Worm (Caenorhabditis elegans) whole organism, late embryonic: Measurements from ENCODE around the gene arx-2.

Experiments
- K02D7.2 ChIP-seq: sonication (generic microtip); optimal IDR thresholded peaks from 2 replicates; lab custom pipeline; 2017; ENCODE audit warnings: mild to moderate bottlenecking, missing genetic modification characterization, missing compliant biosample characterization
- K09A11.1 ChIP-seq: sonication (generic microtip); optimal IDR thresholded peaks from 2 replicates; lab custom pipeline; 2017; ENCODE audit warnings: antibody characterized with exemption, mild to moderate bottlenecking, missing genetic modification characterization, missing compliant biosample characterization; ENCODE audit not compliant: insufficient read depth
- Y22D7AL.16 ChIP-seq: sonication (generic microtip); optimal IDR thresholded peaks from 2 replicates; lab custom pipeline; 2016; ENCODE audit warnings: missing genetic modification characterization, missing compliant biosample characterization
- ama-1 ChIP-seq: fragments of 150-350 bp; optimal IDR thresholded peaks from 2 replicates; lab custom pipeline; 2014
- ceh-14 ChIP-seq: sonication (generic microtip); optimal IDR thresholded peaks from 2 replicates; lab custom pipeline; 2016; ENCODE audit warnings: missing genotype, missing genetic modification characterization, missing compliant biosample characterization
- ceh-18 ChIP-seq: sonication (generic microtip); optimal IDR thresholded peaks from 2 replicates; lab custom pipeline; 2016; ENCODE audit warnings: missing genetic modification characterization, missing compliant biosample characterization
- ceh-19 ChIP-seq: fragments of 200-800 bp; sonication (Bioruptor generic); optimal IDR thresholded peaks from 2 replicates; lab custom pipeline; 2018; ENCODE audit warnings: mild to moderate bottlenecking, missing genetic modification characterization, missing compliant biosample characterization
- ceh-22 ChIP-seq: sonication (generic microtip); optimal IDR thresholded peaks from 2 replicates; lab custom pipeline; 2017; ENCODE audit warnings: missing biosample characterization, missing genetic modification characterization
- ceh-24 ChIP-seq: sonication (generic microtip); optimal IDR thresholded peaks from 2 replicates; lab custom pipeline; 2016; ENCODE audit warnings: mild to moderate bottlenecking, missing genetic modification characterization, missing compliant biosample characterization
- ceh-31 ChIP-seq: sonication (generic microtip); optimal IDR thresholded peaks from 2 replicates; lab custom pipeline; 2016; ENCODE audit warnings: missing genetic modification characterization, missing compliant biosample characterization
- ceh-34 ChIP-seq: sonication (generic microtip); optimal IDR thresholded peaks from 2 replicates; lab custom pipeline; 2016; ENCODE audit warnings: mild to moderate bottlenecking, missing genetic modification characterization, missing compliant biosample characterization
- ceh-6 ChIP-seq: fragments of 200-800 bp; sonication (Bioruptor generic); optimal IDR thresholded peaks from 2 replicates; lab custom pipeline; 2018; ENCODE audit warnings: mild to moderate bottlenecking, missing genetic modification characterization, missing compliant biosample characterization
- ceh-9 ChIP-seq: sonication (generic microtip); optimal IDR thresholded peaks from 2 replicates; lab custom pipeline; 2016; ENCODE audit warnings: mild to moderate bottlenecking, missing genetic modification characterization, inconsistent platforms, missing compliant biosample characterization
- dmd-4 ChIP-seq: sonication (generic microtip); optimal IDR thresholded peaks from 2 replicates; lab custom pipeline; 2016; ENCODE audit warnings: borderline replicate concordance, missing genetic modification characterization, missing compliant biosample characterization
- dve-1 ChIP-seq: sonication (generic microtip); optimal IDR thresholded peaks from 2 replicates; lab custom pipeline; 2017; ENCODE audit warnings: antibody characterized with exemption, mild to moderate bottlenecking, missing genetic modification characterization, missing compliant biosample characterization
- elt-4 ChIP-seq: sonication (generic microtip); optimal IDR thresholded peaks from 2 replicates; lab custom pipeline; 2016; ENCODE audit warnings: missing genetic modification characterization, missing compliant biosample characterization
- ets-4 ChIP-seq: sonication (generic microtip); optimal IDR thresholded peaks from 2 replicates; lab custom pipeline; 2016; ENCODE audit warnings: missing genetic modification characterization, missing compliant biosample characterization
- eyg-1 ChIP-seq: sonication (generic microtip); optimal IDR thresholded peaks from 2 replicates; lab custom pipeline; 2016; ENCODE audit warnings: missing genotype, missing genetic modification characterization, missing compliant biosample characterization
- hlh-13 ChIP-seq: fragments of 200-800 bp; sonication (Bioruptor generic); optimal IDR thresholded peaks from 2 replicates; lab custom pipeline; 2018; ENCODE audit warnings: mild to moderate bottlenecking, missing genetic modification characterization, missing compliant biosample characterization
- hlh-15 ChIP-seq: sonication (generic microtip); optimal IDR thresholded peaks from 2 replicates; lab custom pipeline; 2016; ENCODE audit warnings: missing genetic modification characterization, missing compliant biosample characterization
- hlh-30 ChIP-seq: sonication (generic microtip); optimal IDR thresholded peaks from 2 replicates; lab custom pipeline; 2017; ENCODE audit warnings: antibody characterized with exemption, missing genetic modification characterization, missing compliant biosample characterization; ENCODE audit not compliant: insufficient read depth
- hlh-8 ChIP-seq: sonication (generic microtip); optimal IDR thresholded peaks from 2 replicates; lab custom pipeline; 2016; ENCODE audit warnings: missing genotype, missing genetic modification characterization, missing compliant biosample characterization
- mec-3 ChIP-seq: sonication (generic microtip); optimal IDR thresholded peaks from 2 replicates; lab custom pipeline; 2016; ENCODE audit warnings: borderline replicate concordance, missing genetic modification characterization, missing compliant biosample characterization
- nfya-1 ChIP-seq: sonication (generic microtip); optimal IDR thresholded peaks from 2 replicates; lab custom pipeline; 2017; ENCODE audit warnings: missing genetic modification characterization, mild to moderate bottlenecking, missing compliant biosample characterization, antibody characterized with exemption, moderate library complexity
- nhr-11 ChIP-seq: fragments of 150-350 bp; optimal IDR thresholded peaks from 2 replicates; lab custom pipeline; 2014; ENCODE audit warnings: missing biosample characterization, missing genetic modification characterization
- nhr-232 ChIP-seq: sonication (generic microtip); optimal IDR thresholded peaks from 2 replicates; lab custom pipeline; 2016; ENCODE audit warnings: missing genetic modification characterization, missing compliant biosample characterization
- odd-2 ChIP-seq: sonication (generic microtip); optimal IDR thresholded peaks from 2 replicates; lab custom pipeline; 2017; ENCODE audit warnings: antibody characterized with exemption, mild to moderate bottlenecking, missing genetic modification characterization, missing compliant biosample characterization
- pag-3 ChIP-seq: sonication (generic microtip); optimal IDR thresholded peaks from 2 replicates; lab custom pipeline; 2016; ENCODE audit warnings: missing compliant biosample characterization, missing genetic modification characterization, borderline replicate concordance
- pat-9 ChIP-seq: fragments of 200-800 bp; sonication (Bioruptor generic); optimal IDR thresholded peaks from 2 replicates; lab custom pipeline; 2018; ENCODE audit warnings: mild to moderate bottlenecking, missing genetic modification characterization, moderate library complexity, missing compliant biosample characterization
- pax-1 ChIP-seq: fragments of 150-350 bp; optimal IDR thresholded peaks from 2 replicates; lab custom pipeline; 2014; ENCODE audit warnings: missing biosample characterization, missing genetic modification characterization
- pha-4 ChIP-seq: fragments of 150-350 bp; optimal IDR thresholded peaks from 2 replicates; lab custom pipeline; 2018; ENCODE audit warnings: missing biosample characterization, missing genetic modification reagents, missing genetic modification characterization
- pqm-1 ChIP-seq: sonication (generic microtip); optimal IDR thresholded peaks from 2 replicates; lab custom pipeline; 2016; ENCODE audit warnings: missing genetic modification characterization, missing compliant biosample characterization
- sdc-2 ChIP-seq: sonication (generic microtip); optimal IDR thresholded peaks from 2 replicates; lab custom pipeline; 2016; ENCODE audit warnings: missing genotype, missing genetic modification characterization, missing compliant biosample characterization
- tbx-2 ChIP-seq: sonication (generic microtip); optimal IDR thresholded peaks from 2 replicates; lab custom pipeline; 2016; ENCODE audit warnings: missing genetic modification characterization, missing compliant biosample characterization
- tbx-7 ChIP-seq: sonication (generic microtip); optimal IDR thresholded peaks from 2 replicates; lab custom pipeline; 2016; ENCODE audit warnings: missing genotype, missing genetic modification characterization, missing compliant biosample characterization
- ttx-3 ChIP-seq: sonication (generic microtip); optimal IDR thresholded peaks from 2 replicates; lab custom pipeline; 2016; ENCODE audit warnings: missing genetic modification reagents, missing genetic modification characterization, missing compliant biosample characterization
- unc-3 ChIP-seq, 2 experiments: fragments of 200-800 bp in 1 of 2; sonication (Bioruptor generic) in 1 of 2; sonication (generic microtip) in 1 of 2; conservative IDR thresholded peaks in 1 of 2; optimal IDR thresholded peaks in 1 of 2; 2 replicates each; pipeline versions ENCODE4 v1.3.6 to Lab custom; 2016 to 2022; ENCODE audit warnings: missing compliant biosample characterization in 2 of 2, missing genetic modification characterization in 2 of 2, missing genetic modification reagents in 1 of 2
- unc-42 ChIP-seq: sonication (generic microtip); optimal IDR thresholded peaks from 2 replicates; lab custom pipeline; 2016; ENCODE audit warnings: missing genotype, missing genetic modification characterization, missing compliant biosample characterization
- unc-55 ChIP-seq: sonication (generic microtip); optimal IDR thresholded peaks from 2 replicates; lab custom pipeline; 2017; ENCODE audit warnings: missing biosample characterization, missing genetic modification reagents, missing genetic modification characterization
- zip-5 ChIP-seq: sonication (generic microtip); optimal IDR thresholded peaks from 2 replicates; lab custom pipeline; 2016; ENCODE audit warnings: missing genetic modification characterization, missing compliant biosample characterization
- ztf-16 ChIP-seq: sonication (generic microtip); optimal IDR thresholded peaks from 2 replicates; lab custom pipeline; 2017; ENCODE audit warnings: missing genetic modification characterization, missing compliant biosample characterization

Gene arx-2

DNA sequence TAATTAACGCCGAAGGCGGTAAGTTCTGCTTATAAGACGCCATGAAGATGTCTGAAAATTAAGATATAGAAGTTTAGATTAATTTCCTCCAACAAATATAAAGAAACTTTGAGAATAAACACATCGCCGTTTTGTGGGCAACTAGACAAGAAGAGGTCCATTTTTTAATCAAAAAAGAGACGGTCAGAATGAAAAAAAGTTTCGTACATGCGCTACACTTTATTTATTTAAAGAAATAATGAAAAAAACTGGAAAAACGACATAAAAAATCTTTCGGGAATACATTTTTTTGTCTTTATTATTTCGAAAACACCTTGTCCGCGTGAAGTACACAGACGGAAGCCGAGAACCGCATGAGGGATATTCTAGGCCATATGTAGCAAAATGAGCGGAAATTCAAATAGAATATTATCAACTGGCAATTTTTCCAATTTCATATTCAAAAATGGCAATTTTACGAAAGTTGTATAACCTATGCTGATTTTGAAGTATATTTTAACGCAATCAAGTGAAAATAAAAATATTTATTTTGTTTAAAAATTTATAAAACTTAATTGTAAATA, 17.7 kb upstream of the arx-2 start, which contains the start of gene sluh-7 (continued):
- TF ChIP-seq odd-2 (no peak), Y22D7AL.16 (tag; lab: Kevin White, UChicago) (no peak), hlh-30 (no peak), ceh-31 (tag; lab: Kevin White, UChicago) (peak; percentile 96), hlh-15 (peak; percentile 48), ceh-34 (tag; lab: Kevin White, UChicago) (peak; percentile 52), ceh-22 (tag; lab: Kevin White, UChicago) (no peak), pqm-1 (no peak), ceh-6 (no peak), dve-1 (tag; lab: Kevin White, UChicago) (no peak), unc-55 (GFP tag; lab: Kevin White, UChicago) (no peak), ttx-3 (peak; percentile 44), pat-9 (tag; lab: Kevin White, UChicago) (no peak), pax-1 (no peak), sdc-2 (peak; percentile 36), pag-3 (no peak), pha-4 (tag; lab: Kevin White, UChicago) (no peak), nhr-232 (tag; lab: Kevin White, UChicago) (no peak), mec-3 (tag; lab: Kevin White, UChicago) (peak; percentile 81), ceh-24 (tag; lab: Kevin White, UChicago) (no peak), elt-4 (tag; lab: Kevin White, UChicago) (no peak), unc-3 (GFP tag; conservative IDR thresholded peaks at IDR 0.05; lab: Robert Waterston, UW) (no peak), unc-3 (tag; optimal IDR thresholded peaks at IDR 0.05; lab: Kevin White, UChicago) (no peak), nhr-11 (tag; lab: Kevin White, UChicago) (no peak), ceh-14 (tag; lab: Kevin White, UChicago) (peak; percentile 73), hlh-8 (tag; lab: Kevin White, UChicago) (peak; percentile 91), hlh-13 (no peak), ztf-16 (tag; lab: Kevin White, UChicago) (peak; percentile 37), tbx-2 (tag; lab: Kevin White, UChicago) (peak; percentile 95), ceh-19 (GFP tag; lab: Kevin White, UChicago) (no peak), ama-1 (lab: Kevin White, UChicago) (no peak), K02D7.2 (tag; lab: Kevin White, UChicago) (no peak), tbx-7 (tag; lab: Kevin White, UChicago) (peak; percentile 93), ceh-9 (tag; lab: Kevin White, UChicago) (no peak), dmd-4 (no peak), unc-42 (tag; lab: Kevin White, UChicago) (peak; percentile 11), K09A11.1 (tag; lab: Kevin White, UChicago) (no peak), ceh-18 (tag; lab: Kevin White, UChicago) (peak; percentile 32), ets-4 (peak; percentile 90), zip-5 (peak; percentile 90)

DNA sequence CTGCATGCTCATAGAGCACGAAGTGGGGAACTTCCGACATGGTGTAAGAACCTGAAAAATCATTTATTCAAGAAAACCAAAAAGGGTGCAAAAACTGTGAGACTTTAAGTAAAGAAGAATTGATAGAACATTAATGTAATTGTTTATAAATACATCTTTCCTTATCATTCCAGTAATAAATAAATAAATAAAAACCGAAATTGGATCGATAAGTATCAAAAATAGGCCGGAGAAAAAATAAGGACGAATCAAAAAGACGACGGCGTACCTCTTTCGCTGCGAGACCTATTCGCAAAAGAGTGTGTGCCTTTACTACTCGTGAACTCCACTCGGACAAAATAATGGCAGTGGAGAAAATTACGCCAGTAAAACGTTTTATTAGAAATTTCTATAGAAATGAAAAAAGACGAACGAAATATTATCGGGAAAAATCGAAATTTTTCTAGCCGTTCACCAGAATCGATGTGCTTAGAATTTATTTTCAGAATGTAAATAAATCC, 14.8 kb upstream of the arx-2 start, which contains the start of gene nol-56:
TSS of gene nol-56 (minus strand) at position 51 of the 500 bp plus-strand sequence.
- TF ChIP-seq ceh-31 (tag; lab: Kevin White, UChicago) = peak; percentile 48
- TF ChIP-seq tbx-2 (tag; lab: Kevin White, UChicago) = peak; percentile 15
- peak; percentile 8 for TF ChIP-seq tbx-7 (tag; lab: Kevin White, UChicago)
- no peak for TF ChIP-seq eyg-1 (tag; lab: Kevin White, UChicago)
- peak; percentile 58 for TF ChIP-seq nfya-1 (tag; lab: Kevin White, UChicago)
- no peak for TF ChIP-seq ceh-9 (tag; lab: Kevin White, UChicago)
- peak; percentile 7 for TF ChIP-seq unc-42 (tag; lab: Kevin White, UChicago)
- TF ChIP-seq K02D7.2 (tag; lab: Kevin White, UChicago) = no peak
